Fruit fly (Drosophila melanogaster) whole organism, pupa: ENCODE data around the gene CG14262.

Experiments
- CG15710 ChIP-seq: fragments of 200-800 bp; sonication (Bioruptor generic); optimal IDR thresholded peaks from 2 replicates; lab custom pipeline; 2018; ENCODE audit warnings: missing biosample characterization, mild to moderate bottlenecking, missing genetic modification characterization, moderate library complexity
- CG17806 ChIP-seq: fragments of 200-800 bp; sonication (Bioruptor generic); optimal IDR thresholded peaks from 2 replicates; lab custom pipeline; 2018; ENCODE audit warnings: missing biosample characterization, mild to moderate bottlenecking, missing genetic modification characterization, moderate library complexity
- CG4496 ChIP-seq: fragments of 200-800 bp; sonication (Bioruptor generic); IDR thresholded peaks from 3 replicates; pipeline ENCODE4 v1.3.6; 2022; ENCODE audit warnings: missing biosample characterization, missing genetic modification characterization
- EcR ChIP-seq: fragments of 200-800 bp; sonication (Bioruptor generic); optimal IDR thresholded peaks from 3 replicates; lab custom pipeline; 2019; ENCODE audit warnings: missing biosample characterization, missing genetic modification characterization, mild to moderate bottlenecking, moderate library complexity, missing genetic modification reagents
- gl ChIP-seq: fragments of 200-800 bp; sonication (Bioruptor generic); optimal IDR thresholded peaks from 2 replicates; lab custom pipeline; 2018; ENCODE audit warnings: missing biosample characterization, mild to moderate bottlenecking, missing genetic modification characterization

dm6 chr3R:27281811-27282131 lies 16.5 kb upstream of the CG14262 start:
- TF ChIP-seq CG17806 (tag; lab: Kevin White, UChicago) (no peak), CG4496 (GFP tag; lab: Robert Waterston, UW) (no peak), CG15710 (tag; lab: Kevin White, UChicago) (no peak), gl (tag; lab: Kevin White, UChicago) (no peak), EcR (GFP tag; lab: Kevin White, UChicago) (no peak)
